Worm (Caenorhabditis elegans) whole organism, L3 larva: Measurements from ENCODE around the gene pcs-1.

Source experiments
- R02D3.7 ChIP-seq: fragments of 150-350 bp; optimal IDR thresholded peaks from 2 replicates; lab custom pipeline; 2014; ENCODE audit warnings: missing biosample characterization, missing genetic modification characterization
- aly-2 ChIP-seq: fragments of 150-350 bp; optimal IDR thresholded peaks from 2 replicates; lab custom pipeline; 2014; ENCODE audit warnings: missing biosample characterization, missing genetic modification characterization
- ama-1 ChIP-seq: fragments of 150-350 bp; optimal IDR thresholded peaks from 2 replicates; lab custom pipeline; 2018
- ceh-28 ChIP-seq: fragments of 150-350 bp; optimal IDR thresholded peaks from 2 replicates; lab custom pipeline; 2014; ENCODE audit warnings: missing biosample characterization, missing genetic modification reagents, missing genetic modification characterization
- egl-27 ChIP-seq: sonication (generic microtip); optimal IDR thresholded peaks from 4 replicates; lab custom pipeline; 2017; ENCODE audit warnings: missing biosample characterization, missing genetic modification reagents, missing genetic modification characterization
- fos-1 ChIP-seq: fragments of 150-350 bp; optimal IDR thresholded peaks from 2 replicates; lab custom pipeline; 2014; ENCODE audit warnings: missing biosample characterization, missing genetic modification characterization
- nfya-1 ChIP-seq: sonication (generic microtip); optimal IDR thresholded peaks from 2 replicates; lab custom pipeline; 2017; ENCODE audit warnings: missing genetic modification characterization, mild to moderate bottlenecking, missing compliant biosample characterization, antibody characterized with exemption, moderate library complexity; ENCODE audit not compliant: insufficient read depth
- nhr-28 ChIP-seq: fragments of 150-350 bp; optimal IDR thresholded peaks from 2 replicates; lab custom pipeline; 2014; ENCODE audit warnings: missing biosample characterization, missing genetic modification characterization
- nhr-43 ChIP-seq: sonication (generic microtip); optimal IDR thresholded peaks from 2 replicates; lab custom pipeline; 2016; ENCODE audit warnings: mild to moderate bottlenecking, missing genetic modification characterization, missing compliant biosample characterization; ENCODE audit not compliant: poor library complexity, severe bottlenecking
- nhr-67 ChIP-seq: fragments of 150-350 bp; optimal IDR thresholded peaks from 2 replicates; lab custom pipeline; 2014; ENCODE audit warnings: missing biosample characterization, missing genetic modification characterization
- nhr-76 ChIP-seq: fragments of 150-350 bp; sonication (generic microtip); optimal IDR thresholded peaks from 5 replicates; lab custom pipeline; 2014; ENCODE audit warnings: missing biosample characterization, missing genetic modification characterization
- pqm-1 ChIP-seq: fragments of 150-350 bp; optimal IDR thresholded peaks from 2 replicates; lab custom pipeline; 2017; ENCODE audit warnings: missing biosample characterization, missing genetic modification characterization, inconsistent platforms
- unc-62 ChIP-seq: fragments of 150-350 bp; sonication (generic microtip); optimal IDR thresholded peaks from 4 replicates; lab custom pipeline; 2014; ENCODE audit warnings: missing biosample characterization, missing genetic modification reagents, missing genetic modification characterization
- zag-1 ChIP-seq: fragments of 150-350 bp; optimal IDR thresholded peaks from 2 replicates; lab custom pipeline; 2014; ENCODE audit warnings: missing biosample characterization, missing genetic modification characterization

- TF ChIP-seq unc-62 (GFP tag; lab: Kevin White, UChicago) (no peak), nhr-76 (no peak), ama-1 (lab: Kevin White, UChicago) (no peak), nfya-1 (no peak), pqm-1 (tag; lab: Kevin White, UChicago) (no peak), nhr-67 (no peak), R02D3.7 (tag; lab: Kevin White, UChicago) (no peak), fos-1 (no peak), ceh-28 (no peak), nhr-28 (tag; lab: Kevin White, UChicago) (no peak), egl-27 (no peak), nhr-43 (no peak), zag-1 (tag; lab: Kevin White, UChicago) (no peak), aly-2 (tag; lab: Kevin White, UChicago) (no peak)
These were observed 13.4 kb downstream of the pcs-1 start, which contains the start of gene F54D5.15 for ce11 chrII:11564127-11564526.
